Fruit fly (Drosophila melanogaster): ENCODE measurements around the gene nerfin-1.

nerfin-1 gene

DNA sequence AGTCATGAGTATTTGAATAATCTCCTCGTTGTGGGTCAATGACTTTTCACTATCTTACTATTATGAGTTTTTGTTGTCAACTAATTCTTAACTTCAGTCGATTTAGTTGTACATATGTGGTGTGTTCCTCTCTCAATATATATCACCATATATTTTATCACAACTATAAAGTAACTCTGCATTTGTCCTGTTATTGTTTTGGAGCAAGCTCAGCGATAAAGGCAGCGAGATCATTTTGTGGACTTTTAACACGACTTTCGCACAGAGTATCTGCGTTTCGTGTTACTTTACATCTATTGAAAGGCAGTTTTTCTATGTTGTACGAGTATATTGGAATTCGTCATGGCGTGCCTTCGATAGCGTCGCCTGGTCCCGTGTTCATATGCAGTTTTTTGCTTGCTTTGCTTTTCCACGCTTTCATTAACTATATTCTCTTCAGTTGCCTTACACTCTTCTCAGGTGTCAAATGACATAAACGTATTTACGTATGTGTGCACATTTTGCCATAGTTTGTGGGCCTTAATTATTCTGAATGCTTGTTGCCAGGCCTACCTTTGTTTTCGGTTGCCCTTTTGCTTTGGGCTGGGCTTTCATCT lies 33.4 kb upstream of the nerfin-1 start:
- TF ChIP-seq sens (GFP tag) = peak; percentile 7
- TF ChIP-seq BEAF-32 (GFP tag; optimal IDR thresholded peaks at IDR 0.05) = no peak
- TF ChIP-seq Meics (GFP tag; optimal IDR thresholded peaks at IDR 0.05) = no peak
- peak; percentile 89 for TF ChIP-seq D19A (tag; optimal IDR thresholded peaks at IDR 0.05)

DNA sequence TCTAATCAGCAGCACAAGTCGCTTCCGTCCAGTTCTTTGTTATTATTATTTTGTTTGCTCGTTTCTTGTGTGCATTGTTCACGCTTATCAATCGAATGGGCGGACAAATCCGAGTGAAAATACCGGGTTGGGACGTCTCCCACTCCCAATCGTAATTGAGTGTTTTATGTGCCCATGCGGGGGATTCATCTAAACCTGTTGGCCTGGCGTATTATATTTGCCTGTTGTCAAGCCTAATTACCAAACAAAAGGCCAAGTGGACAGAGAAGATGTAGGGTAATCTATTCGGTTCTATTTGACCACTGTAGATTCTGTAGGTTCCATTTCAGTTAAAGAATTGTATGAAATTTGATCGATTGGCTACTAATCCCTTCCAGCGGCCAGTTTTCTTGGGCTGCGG lies 32.8 kb upstream of the nerfin-1 start:
- no peak for TF ChIP-seq NK7.1 (GFP tag; optimal IDR thresholded peaks at IDR 0.05)
- no peak for TF ChIP-seq Tbp (GFP tag; optimal IDR thresholded peaks at IDR 0.05)
- no peak for TF ChIP-seq fd64A (GFP tag; optimal IDR thresholded peaks at IDR 0.05)
- TF ChIP-seq Ets65A (GFP tag) = peak; percentile 88
- no peak for TF ChIP-seq CG8924 (tag; optimal IDR thresholded peaks at IDR 0.05)
- no peak for TF ChIP-seq HmgD (GFP tag; optimal IDR thresholded peaks at IDR 0.05)
- TF ChIP-seq grn (GFP tag; optimal IDR thresholded peaks at IDR 0.05) = no peak
- peak; percentile 5; the same call in 1 of the 2 replicates for TF ChIP-seq HLH3B (GFP tag; IDR thresholded peaks at IDR 0.05)
- 0 out of 3 replicates have a peak, but pooled peaks have one; percentile 15 for TF ChIP-seq CG34422 (GFP tag; IDR thresholded peaks at IDR 0.05)
- peak; percentile 56 for TF ChIP-seq sens (GFP tag)
- TF ChIP-seq lab (GFP tag; optimal IDR thresholded peaks at IDR 0.05) = peak; percentile 44
- TF ChIP-seq sqz (GFP tag; optimal IDR thresholded peaks at IDR 0.05) = no peak
- no peak for TF ChIP-seq CG34376 (GFP tag; optimal IDR thresholded peaks at IDR 0.05)
- TF ChIP-seq Med (GFP tag) = peak; percentile 49
- TF ChIP-seq wek (GFP tag; optimal IDR thresholded peaks at IDR 0.05) = peak; percentile 69
- no peak for TF ChIP-seq gro (GFP tag; optimal IDR thresholded peaks at IDR 0.05)
- TF ChIP-seq CG1603 (tag; optimal IDR thresholded peaks at IDR 0.05) = no peak
- no peak for TF ChIP-seq lov (optimal IDR thresholded peaks at IDR 0.05)
- no peak for TF ChIP-seq lov (GFP tag; IDR thresholded peaks at IDR 0.05)
- TF ChIP-seq ranshi (GFP tag; IDR thresholded peaks at IDR 0.05) = peak; percentile 27; the same call in 1 of the 2 replicates
- TF ChIP-seq gce (GFP tag; IDR thresholded peaks at IDR 0.05) = no peak
- TF ChIP-seq CG14667 (GFP tag; IDR thresholded peaks at IDR 0.05) = no peak
- TF ChIP-seq row (GFP tag; IDR thresholded peaks at IDR 0.05) = no peak
- TF ChIP-seq trem (tag; optimal IDR thresholded peaks at IDR 0.05) = no peak
- TF ChIP-seq CG7745 (tag; optimal IDR thresholded peaks at IDR 0.05) = no peak
- no peak for TF ChIP-seq chn (GFP tag; optimal IDR thresholded peaks at IDR 0.05)
- TF ChIP-seq Opbp (GFP tag; IDR thresholded peaks at IDR 0.05; ENCODE audit: partially characterized antibody) = no peak
- TF ChIP-seq stc (GFP tag; IDR thresholded peaks at IDR 0.05) = no peak
- TF ChIP-seq lmd (GFP tag; IDR thresholded peaks at IDR 0.05) = no peak
- no peak for TF ChIP-seq CG11247 (GFP tag; IDR thresholded peaks at IDR 0.05)
- TF ChIP-seq z (GFP tag; IDR thresholded peaks at IDR 0.05) = 0 out of 3 replicates have a peak, but pooled peaks have one; percentile 48

DNA sequence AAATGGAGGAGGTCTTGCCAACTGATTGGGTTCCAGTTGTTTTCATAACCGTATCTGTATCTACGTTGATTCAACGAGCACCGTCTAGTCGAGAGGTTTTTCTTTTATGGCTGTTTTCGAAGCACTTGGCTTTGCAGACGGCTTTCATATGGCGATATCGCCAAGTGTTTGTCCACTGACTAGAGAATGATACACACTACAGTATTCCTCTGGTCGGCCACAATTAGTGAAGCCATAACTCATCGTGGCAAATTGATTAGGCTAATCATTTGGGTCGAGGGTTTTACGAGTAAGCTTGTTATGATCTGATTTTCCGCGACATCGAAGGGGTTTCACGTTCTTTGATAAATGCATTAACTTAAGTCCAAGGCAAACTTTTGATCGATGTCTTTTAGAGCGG lies 32.3 kb upstream of the nerfin-1 start:
- TF ChIP-seq Hey (tag; optimal IDR thresholded peaks at IDR 0.05) (peak; percentile 4), repo (GFP tag; optimal IDR thresholded peaks at IDR 0.05) (no peak), CG3995 (GFP tag; optimal IDR thresholded peaks at IDR 0.05) (no peak), CG14014 (GFP tag; IDR thresholded peaks at IDR 0.05) (no peak), CG10147 (GFP tag; optimal IDR thresholded peaks at IDR 0.05) (no peak), CG15073 (GFP tag; optimal IDR thresholded peaks at IDR 0.05) (no peak), fd96Cb (tag; optimal IDR thresholded peaks at IDR 0.05) (no peak), GATAe (GFP tag; conservative IDR thresholded peaks at IDR 0.05) (peak; percentile 46; the same call in 1 of the 2 replicates), phol (tag; optimal IDR thresholded peaks at IDR 0.05) (no peak), toy (GFP tag; IDR thresholded peaks at IDR 0.05) (no peak), maf-S (GFP tag; optimal IDR thresholded peaks at IDR 0.05) (no peak), Deaf1 (tag; optimal IDR thresholded peaks at IDR 0.05) (no peak), ash1 (GFP tag; optimal IDR thresholded peaks at IDR 0.05) (no peak), p53 (GFP tag; optimal IDR thresholded peaks at IDR 0.05) (no peak), Xbp1 (GFP tag; optimal IDR thresholded peaks at IDR 0.05) (no peak), Oaz (GFP tag; IDR thresholded peaks at IDR 0.05) (no peak), schlank (tag; optimal IDR thresholded peaks at IDR 0.05) (no peak), Side (GFP tag; optimal IDR thresholded peaks at IDR 0.05) (no peak)

All from whole organism, embryonic.